Fruit fly (Drosophila melanogaster): ENCODE data around the gene His2Av.

The His2Av gene

dm6 chr3R:26876432-26876831 is 9.7 kb downstream of the His2Av start, which contains the start of gene CG5500 (continued):
- TF ChIP-seq lilli (GFP tag; optimal IDR thresholded peaks at IDR 0.05) (no peak), Gsc (GFP tag; IDR thresholded peaks at IDR 0.05) (no peak), CG12744 (GFP tag; optimal IDR thresholded peaks at IDR 0.05) (no peak), CG17568 (GFP tag; optimal IDR thresholded peaks at IDR 0.05) (peak; percentile 30), CG15011 (GFP tag; optimal IDR thresholded peaks at IDR 0.05) (no peak), CG14965 (GFP tag; optimal IDR thresholded peaks at IDR 0.05; ENCODE audit: borderline replicate concordance) (no peak), Six4 (GFP tag; optimal IDR thresholded peaks at IDR 0.05) (no peak), Ravus (GFP tag; IDR thresholded peaks at IDR 0.05) (no peak), CG4707 (GFP tag; optimal IDR thresholded peaks at IDR 0.05) (no peak), CG15479 (GFP tag; optimal IDR thresholded peaks at IDR 0.05) (no peak), NC2α (GFP tag; optimal IDR thresholded peaks at IDR 0.05) (no peak), zen (tag; optimal IDR thresholded peaks at IDR 0.05) (no peak), CG14050 (GFP tag; IDR thresholded peaks at IDR 0.05) (no peak), pita (GFP tag; optimal IDR thresholded peaks at IDR 0.05) (no peak), CG8944 (GFP tag; optimal IDR thresholded peaks at IDR 0.05) (no peak), Doc3 (GFP tag; IDR thresholded peaks at IDR 0.05; ENCODE audit: partially characterized antibody) (peak; percentile 63), CG17912 (GFP tag; optimal IDR thresholded peaks at IDR 0.05) (no peak), ab (GFP tag; optimal IDR thresholded peaks at IDR 0.05) (no peak), ATbp (GFP tag; optimal IDR thresholded peaks at IDR 0.05) (no peak), run (tag; optimal IDR thresholded peaks at IDR 0.05) (no peak), CG33213 (GFP tag; optimal IDR thresholded peaks at IDR 0.05) (no peak), jigr1 (GFP tag; IDR thresholded peaks at IDR 0.05) (no peak), CG7786 (GFP tag; optimal IDR thresholded peaks at IDR 0.05) (no peak), CG13123 (GFP tag; optimal IDR thresholded peaks at IDR 0.05) (no peak), CG2875 (GFP tag; optimal IDR thresholded peaks at IDR 0.05) (no peak), abd-A (tag; optimal IDR thresholded peaks at IDR 0.05) (no peak), CG7963 (GFP tag; IDR thresholded peaks at IDR 0.05; ENCODE audit: partially characterized antibody) (no peak), CHES-1-like (GFP tag; optimal IDR thresholded peaks at IDR 0.05) (no peak), CG9609 (GFP tag; optimal IDR thresholded peaks at IDR 0.05) (no peak), knrl (GFP tag; IDR thresholded peaks at IDR 0.05; ENCODE audit: partially characterized antibody) (no peak; the same call in 2 of the 3 replicates), CG17186 (GFP tag; optimal IDR thresholded peaks at IDR 0.05) (no peak), CG2678 (tag; optimal IDR thresholded peaks at IDR 0.05) (peak; percentile 29), CG17385 (GFP tag; optimal IDR thresholded peaks at IDR 0.05) (no peak), CG15514 (GFP tag; optimal IDR thresholded peaks at IDR 0.05) (peak; percentile 56), CG11093 (GFP tag; IDR thresholded peaks at IDR 0.05) (no peak), Gug (GFP tag; IDR thresholded peaks at IDR 0.05) (no peak), CG9727 (GFP tag; optimal IDR thresholded peaks at IDR 0.05) (no peak), CG14441 (GFP tag; IDR thresholded peaks at IDR 0.05) (no peak), mam (GFP tag; optimal IDR thresholded peaks at IDR 0.05) (no peak), CG14667 (GFP tag; IDR thresholded peaks at IDR 0.05) (no peak), luna (GFP tag; optimal IDR thresholded peaks at IDR 0.05) (no peak), Trl (optimal IDR thresholded peaks at IDR 0.05) (no peak), Trl (GFP tag; optimal IDR thresholded peaks at IDR 0.05) (no peak), cwo (GFP tag; optimal IDR thresholded peaks at IDR 0.05) (no peak), CG18619 (GFP tag; optimal IDR thresholded peaks at IDR 0.05) (no peak), Adf1 (GFP tag; IDR thresholded peaks at IDR 0.05) (no peak), CG4820 (GFP tag; optimal IDR thresholded peaks at IDR 0.05) (no peak), hb (GFP tag; IDR thresholded peaks at IDR 0.05; ENCODE audit: partially characterized antibody) (no peak), ftz-f1 (GFP tag; optimal IDR thresholded peaks at IDR 0.05) (no peak), CG7357 (GFP tag; IDR thresholded peaks at IDR 0.05) (no peak), CG6689 (GFP tag; IDR thresholded peaks at IDR 0.05) (no peak), CG9215 (GFP tag; IDR thresholded peaks at IDR 0.05) (no peak), yki (optimal IDR thresholded peaks at IDR 0.05) (no peak)
